Worm (Caenorhabditis elegans): ENCODE results near the gene C28D4.10.
A peak's percentile ranks its signal among the peaks of the same experiment; 100 is the strongest.

The C28D4.10 gene

ce11 chrIV:9709205-9709604 lies 29.1 kb upstream of the C28D4.10 start, which contains the start of gene ant-1.3:
ant-1.3 (minus strand) TSS chrIV:9709305.
- no peak for TF ChIP-seq skn-1 (tag; optimal IDR thresholded peaks at IDR 0.05)
- TF ChIP-seq lin-14 (GFP tag; optimal IDR thresholded peaks at IDR 0.05), result no peak
- no peak for TF ChIP-seq nhr-28 (tag; optimal IDR thresholded peaks at IDR 0.05)
- TF ChIP-seq ceh-63 (GFP tag; optimal IDR thresholded peaks at IDR 0.05), result no peak
- TF ChIP-seq lin-13 (GFP tag; optimal IDR thresholded peaks at IDR 0.05), result no peak
- no peak for TF ChIP-seq ceh-90 (tag; optimal IDR thresholded peaks at IDR 0.05)
- TF ChIP-seq grh-1 (GFP tag; IDR thresholded peaks at IDR 0.05), result no peak
- TF ChIP-seq isw-1 (GFP tag; IDR thresholded peaks at IDR 0.05), result no peak
- no peak for TF ChIP-seq efl-3 (GFP tag; optimal IDR thresholded peaks at IDR 0.05)
- TF ChIP-seq lin-35 (GFP tag; optimal IDR thresholded peaks at IDR 0.05), result no peak
- TF ChIP-seq ceh-82 (tag; optimal IDR thresholded peaks at IDR 0.05), result no peak
- no peak for TF ChIP-seq fkh-8 (tag; optimal IDR thresholded peaks at IDR 0.05)
- no peak for TF ChIP-seq zip-4 (GFP tag; optimal IDR thresholded peaks at IDR 0.05)
- TF ChIP-seq xbp-1 (tag; optimal IDR thresholded peaks at IDR 0.05), result no peak
- no peak for TF ChIP-seq snpc-4 (tag; optimal IDR thresholded peaks at IDR 0.05)
- no peak for TF ChIP-seq fkh-10 (GFP tag; optimal IDR thresholded peaks at IDR 0.05)
- TF ChIP-seq hlh-17 (GFP tag; optimal IDR thresholded peaks at IDR 0.05; ENCODE audit: borderline replicate concordance), result no peak
- TF ChIP-seq dpl-1 (GFP tag; optimal IDR thresholded peaks at IDR 0.05), result no peak
- TF ChIP-seq mep-1 (tag; optimal IDR thresholded peaks at IDR 0.05), result no peak

ce11 chrIV:9709887-9710286 lies 28.4 kb upstream of the C28D4.10 start, which contains the start of gene nhr-38:
nhr-38 (plus strand) TSS chrIV:9710187.
- peak; percentile 0 for TF ChIP-seq dsc-1 (tag; optimal IDR thresholded peaks at IDR 0.05)
- TF ChIP-seq mef-2 (tag; optimal IDR thresholded peaks at IDR 0.05), result no peak

ce11 chrIV:9712782-9713181 lies 25.5 kb upstream of the C28D4.10 start, which contains the start of gene K01H12.4:
K01H12.4 (plus strand) TSS chrIV:9713082.
- TF ChIP-seq ztf-11 (tag; optimal IDR thresholded peaks at IDR 0.05) (no peak), pax-3 (tag; optimal IDR thresholded peaks at IDR 0.05) (no peak), xbp-1 (tag; optimal IDR thresholded peaks at IDR 0.05) (no peak), lir-3 (tag; optimal IDR thresholded peaks at IDR 0.05; ENCODE audit: poor library complexity) (no peak), snu-23 (GFP tag; optimal IDR thresholded peaks at IDR 0.05) (no peak), nhr-47 (tag; optimal IDR thresholded peaks at IDR 0.05) (no peak), mab-9 (GFP tag; IDR thresholded peaks at IDR 0.05) (no peak), isw-1 (GFP tag; IDR thresholded peaks at IDR 0.05) (no peak)

ce11 chrIV:9714264-9714663 lies 24.0 kb upstream of the C28D4.10 start:
- no peak for TF ChIP-seq efl-1 (optimal IDR thresholded peaks at IDR 0.05)
- peak in 1 of 2 experiments; percentile 48 for TF ChIP-seq efl-1 (GFP tag; optimal IDR thresholded peaks at IDR 0.05 in 1 of 2)
- no peak for TF ChIP-seq lin-15B (tag; optimal IDR thresholded peaks at IDR 0.05)

ce11 chrIV:9716490-9716889 lies 21.8 kb upstream of the C28D4.10 start:
- TF ChIP-seq mef-2 (tag; optimal IDR thresholded peaks at IDR 0.05), result no peak
- no peak; the same call in 1 of the 2 replicates for TF ChIP-seq nhr-19 (GFP tag; conservative IDR thresholded peaks at IDR 0.05)
- no peak for TF ChIP-seq C04F5.9 (tag; optimal IDR thresholded peaks at IDR 0.05)
- peak; percentile 33 for TF ChIP-seq snu-23 (GFP tag; optimal IDR thresholded peaks at IDR 0.05)
- TF ChIP-seq elt-3 (tag; optimal IDR thresholded peaks at IDR 0.05), result peak in 5 of 6 experiments; percentile 49 to 81 (median 66)
- TF ChIP-seq efl-1 (optimal IDR thresholded peaks at IDR 0.05), result no peak
- TF ChIP-seq efl-1 (GFP tag; optimal IDR thresholded peaks at IDR 0.05 in 1 of 2), result peak in 1 of 2 experiments; percentile 6
- peak; percentile 64 for TF ChIP-seq lin-14 (GFP tag; optimal IDR thresholded peaks at IDR 0.05)
- peak; percentile 56 for TF ChIP-seq elt-2 (tag; optimal IDR thresholded peaks at IDR 0.05)
- no peak for TF ChIP-seq zag-1 (tag; optimal IDR thresholded peaks at IDR 0.05)
- peak; percentile 5 for TF ChIP-seq ztf-4 (tag; optimal IDR thresholded peaks at IDR 0.05)
- peak; percentile 14 for TF ChIP-seq C16A3.4 (tag; optimal IDR thresholded peaks at IDR 0.05)
- TF ChIP-seq mep-1 (tag; optimal IDR thresholded peaks at IDR 0.05), result peak; percentile 30
- peak; percentile 98 for TF ChIP-seq blmp-1 (tag; optimal IDR thresholded peaks at IDR 0.05)
- peak; percentile 41 for TF ChIP-seq nhr-20 (tag; optimal IDR thresholded peaks at IDR 0.05)
- TF ChIP-seq nhr-71 (tag; optimal IDR thresholded peaks at IDR 0.05), result peak; percentile 36
- peak in 1 of 2 experiments; percentile 50 for TF ChIP-seq lin-35 (GFP tag; optimal IDR thresholded peaks at IDR 0.05)
- TF ChIP-seq lsy-2 (tag; optimal IDR thresholded peaks at IDR 0.05), result peak in 1 of 2 experiments; percentile 40
- peak; percentile 59 for TF ChIP-seq nhr-85 (tag)
